Fruit fly (Drosophila melanogaster) S2 (cell line): ENCODE results near the gene Abl.

Source experiments
- CG8478 ChIP-seq: fragments of >200 bp; optimal IDR thresholded peaks from 2 replicates; lab custom pipeline; 2018
- CTCF ChIP-seq, 2 experiments: fragments of >200 bp; optimal IDR thresholded peaks; 2 replicates each; lab custom pipeline; 2018

dm6 chr3L:16659959-16660870, 12.5 kb upstream of the Abl start:
- no peak for TF ChIP-seq CG8478
- TF ChIP-seq CTCF (optimal IDR thresholded peaks at IDR 0.05; lab: Kevin White, UChicago), result no peak
